Fruit fly (Drosophila melanogaster) whole organism: Measurements from ENCODE around the gene Osi23.

ENCODE experiments used
- Dll ChIP-seq: fragments of >200 bp; optimal IDR thresholded peaks from 2 replicates; lab custom pipeline; 2017
- pan ChIP-seq: fragments of >200 bp; optimal IDR thresholded peaks from 2 replicates; lab custom pipeline; 2017
- psq ChIP-seq: fragments of >200 bp; optimal IDR thresholded peaks from 2 replicates; lab custom pipeline; 2017

DNA sequence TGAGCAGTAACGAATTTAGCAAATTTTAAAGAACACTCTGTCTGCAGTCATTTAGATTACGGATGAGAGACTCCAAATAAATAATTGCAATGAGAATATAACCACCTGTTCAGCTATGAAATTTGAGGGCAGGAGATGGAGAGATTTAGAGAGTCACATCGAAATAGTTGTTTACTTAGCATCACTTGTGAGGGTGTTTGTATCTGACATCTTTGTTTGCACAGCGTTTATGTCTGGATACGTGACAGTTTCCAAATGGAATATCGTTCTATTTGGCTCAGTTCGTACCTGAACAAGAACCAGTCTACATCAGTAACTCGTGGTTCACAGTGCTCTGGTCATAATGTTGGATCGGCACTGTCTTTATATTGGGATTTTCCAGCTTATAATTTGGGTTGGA lies 45.0 kb upstream of the Osi23 start, which contains the start of gene PH4alphaSG2:
- TF ChIP-seq psq (lab: Kevin White, UChicago): no peak
- no peak for TF ChIP-seq Dll
- TF ChIP-seq pan: no peak
